Worm (Caenorhabditis elegans) whole organism, L4 larva: Measurements from ENCODE around the gene C50D2.10.

Experiments
- ZK546.5 ChIP-seq, 2 experiments: sonication (generic microtip); optimal IDR thresholded peaks; 2 replicates each; lab custom pipeline; 2017; ENCODE audit warnings: missing biosample characterization in 2 of 2, missing genetic modification characterization in 2 of 2
- dmd-8 ChIP-seq: fragments of 200-800 bp; sonication (Bioruptor generic); IDR thresholded peaks from 2 replicates; pipeline ENCODE4 v1.3.6; 2022; ENCODE audit warnings: missing genetic modification characterization, missing compliant biosample characterization
- fkh-10 ChIP-seq: fragments of 150-350 bp; optimal IDR thresholded peaks from 2 replicates; lab custom pipeline; 2014; ENCODE audit warnings: missing biosample characterization, missing genetic modification reagents, missing genetic modification characterization
- mdt-29 ChIP-seq: fragments of 200-800 bp; sonication (Bioruptor generic); IDR thresholded peaks from 2 replicates; pipeline ENCODE4 v1.3.6; 2022; ENCODE audit warnings: missing genetic modification reagents, missing genetic modification characterization, missing compliant biosample characterization
- skn-1 ChIP-seq: fragments of 150-350 bp; optimal IDR thresholded peaks from 2 replicates; lab custom pipeline; 2014; ENCODE audit warnings: missing biosample characterization, missing genetic modification characterization

ce11 chrII:57873-58272 is 41.1 kb upstream of the C50D2.10 start:
- no peak for TF ChIP-seq skn-1 (tag; lab: Kevin White, UChicago)
- TF ChIP-seq mdt-29 (GFP tag; lab: Robert Waterston, UW): no peak
- TF ChIP-seq fkh-10 (GFP tag; lab: Kevin White, UChicago): no peak
- TF ChIP-seq dmd-8 (GFP tag; lab: Robert Waterston, UW): 0 out of 2 replicates have a peak, but pooled peaks have one; percentile 9
- TF ChIP-seq ZK546.5 (tag; optimal IDR thresholded peaks at IDR 0.05; lab: Kevin White, UChicago): no peak
